Worm (Caenorhabditis elegans) whole organism, L3 larva: ENCODE measurements around the gene T08B1.4.

Source experiments
- ceh-28 ChIP-seq: fragments of 150-350 bp; optimal IDR thresholded peaks from 2 replicates; lab custom pipeline; 2014; ENCODE audit warnings: missing biosample characterization, missing genetic modification reagents, missing genetic modification characterization
- egl-27 ChIP-seq: sonication (generic microtip); optimal IDR thresholded peaks from 4 replicates; lab custom pipeline; 2017; ENCODE audit warnings: missing biosample characterization, missing genetic modification reagents, missing genetic modification characterization
- nhr-28 ChIP-seq: fragments of 150-350 bp; optimal IDR thresholded peaks from 2 replicates; lab custom pipeline; 2014; ENCODE audit warnings: missing biosample characterization, missing genetic modification characterization

DNA sequence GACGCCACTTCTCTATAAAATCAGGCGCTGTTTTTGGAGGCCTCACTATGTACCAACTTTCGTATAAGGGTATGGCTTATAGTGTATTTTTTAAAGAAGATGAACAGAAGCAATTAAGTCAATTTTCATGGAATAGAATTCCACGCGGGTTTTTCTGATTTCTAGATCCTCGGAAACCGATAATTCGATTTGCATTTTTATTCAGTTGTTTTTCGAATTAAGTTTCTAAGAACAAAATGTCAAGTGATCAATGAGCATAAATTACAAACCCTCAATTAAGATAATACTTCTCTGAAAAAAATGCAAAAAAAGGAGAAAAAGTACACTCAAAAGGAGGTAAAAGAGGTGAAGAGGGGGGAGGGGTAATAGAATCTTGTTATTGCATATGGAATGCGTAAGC is 42.2 kb downstream of the T08B1.4 start:
- no peak for TF ChIP-seq nhr-28
- no peak for TF ChIP-seq ceh-28 (tag; lab: Kevin White, UChicago)
- no peak for TF ChIP-seq egl-27 (tag; lab: Kevin White, UChicago)
